Worm (Caenorhabditis elegans) whole organism, midembryonic: Measurements from ENCODE around the gene srsx-16.
A peak's percentile ranks its signal among the peaks of the same experiment; 100 is the strongest.

Experiments used
- flt-1 ChIP-seq: fragments of 200-800 bp; sonication (Bioruptor generic); IDR thresholded peaks from 2 replicates; pipeline ENCODE4 v1.3.6; 2022; ENCODE audit warnings: missing genetic modification characterization, missing compliant biosample characterization
- klf-2 ChIP-seq: fragments of 200-800 bp; sonication (Bioruptor generic); conservative IDR thresholded peaks from 2 replicates; pipeline ENCODE4 v1.3.6; 2022; ENCODE audit warnings: missing genetic modification reagents, missing genetic modification characterization, missing compliant biosample characterization
- ref-1 ChIP-seq: fragments of 200-800 bp; sonication (Bioruptor generic); conservative IDR thresholded peaks from 2 replicates; pipeline ENCODE4 v1.3.6; 2022; ENCODE audit warnings: missing genetic modification reagents, missing genetic modification characterization, missing compliant biosample characterization

- TF ChIP-seq ref-1 (GFP tag; lab: Robert Waterston, UW) (no peak), klf-2 (no peak), flt-1 (GFP tag; lab: Robert Waterston, UW) (peak; percentile 60; the same call in 1 of the 2 replicates)
These were observed 19.2 kb downstream of the srsx-16 start for ce11 chrIV:5600316-5600715.
